Worm (Caenorhabditis elegans): Measurements from ENCODE around the gene str-92.
A peak's percentile ranks its signal among the peaks of the same experiment; 100 is the strongest.

str-92 gene

DNA sequence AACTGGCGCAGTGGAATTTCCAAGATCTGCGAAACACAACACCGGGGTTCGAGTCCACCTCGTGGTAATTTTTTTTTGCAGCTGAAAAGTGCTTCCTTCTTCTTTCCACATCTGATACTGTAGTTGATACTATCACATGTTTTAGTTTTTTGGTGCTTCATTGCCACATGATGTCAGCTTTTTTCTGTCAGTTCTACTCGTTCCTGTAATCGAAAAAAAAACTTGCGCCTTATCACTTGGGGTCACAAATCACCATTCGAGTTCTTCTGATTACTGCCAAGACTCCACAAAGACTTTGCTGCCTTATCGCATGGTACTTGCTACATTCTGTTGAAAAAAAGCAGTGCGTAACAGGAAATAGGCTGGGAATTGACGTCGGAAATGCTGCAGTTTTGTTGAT, 45.3 kb upstream of the str-92 start:
- TF ChIP-seq nhr-20 (tag; optimal IDR thresholded peaks at IDR 0.05) = peak; percentile 45
- TF ChIP-seq lin-13 (GFP tag; optimal IDR thresholded peaks at IDR 0.05) = no peak
- TF ChIP-seq sox-4 (tag; optimal IDR thresholded peaks at IDR 0.05) = no peak
- TF ChIP-seq sptf-1 (tag; optimal IDR thresholded peaks at IDR 0.05) = no peak
- TF ChIP-seq nhr-90 (tag; optimal IDR thresholded peaks at IDR 0.05; ENCODE audit: poor library complexity) = peak; percentile 5
- TF ChIP-seq lin-35 (GFP tag; optimal IDR thresholded peaks at IDR 0.05) = peak in 1 of 2 experiments; percentile 46
- TF ChIP-seq nhr-19 (GFP tag; conservative IDR thresholded peaks at IDR 0.05) = peak; percentile 18; the same call in 1 of the 2 replicates
- peak; percentile 50 for TF ChIP-seq jun-1 (tag; optimal IDR thresholded peaks at IDR 0.05)
- TF ChIP-seq lsy-2 (tag; optimal IDR thresholded peaks at IDR 0.05) = peak in 1 of 2 experiments; percentile 0
- peak; percentile 98 for TF ChIP-seq elt-2 (tag; optimal IDR thresholded peaks at IDR 0.05)
- TF ChIP-seq pqm-1 (tag; optimal IDR thresholded peaks at IDR 0.05) = peak; percentile 95
- TF ChIP-seq isw-1 (GFP tag; IDR thresholded peaks at IDR 0.05) = no peak

DNA sequence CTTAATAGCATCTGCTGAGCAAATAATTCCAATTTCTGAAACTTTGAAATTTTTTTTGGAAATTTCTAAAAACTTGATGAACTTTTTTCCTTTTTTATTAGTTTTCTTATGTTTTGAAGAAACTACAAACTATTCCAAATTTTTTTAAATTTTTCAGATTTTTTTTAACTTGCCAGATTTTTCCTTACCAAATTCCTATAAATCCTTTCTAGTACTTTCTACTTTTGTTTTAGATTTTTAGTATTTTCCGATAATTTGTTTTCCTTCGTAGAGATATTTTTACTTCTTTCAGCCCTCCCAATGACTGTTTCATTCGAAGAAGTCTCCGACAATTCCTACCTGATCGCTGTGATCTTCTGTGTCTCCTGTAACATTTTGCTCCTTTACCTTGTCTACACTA, 42.2 kb upstream of the str-92 start, which contains the start of gene str-77:
Gene str-77, plus strand, starts transcription at position 301 of the 400 bp plus-strand sequence.
- no peak for TF ChIP-seq nhr-237 (tag; optimal IDR thresholded peaks at IDR 0.05)

DNA sequence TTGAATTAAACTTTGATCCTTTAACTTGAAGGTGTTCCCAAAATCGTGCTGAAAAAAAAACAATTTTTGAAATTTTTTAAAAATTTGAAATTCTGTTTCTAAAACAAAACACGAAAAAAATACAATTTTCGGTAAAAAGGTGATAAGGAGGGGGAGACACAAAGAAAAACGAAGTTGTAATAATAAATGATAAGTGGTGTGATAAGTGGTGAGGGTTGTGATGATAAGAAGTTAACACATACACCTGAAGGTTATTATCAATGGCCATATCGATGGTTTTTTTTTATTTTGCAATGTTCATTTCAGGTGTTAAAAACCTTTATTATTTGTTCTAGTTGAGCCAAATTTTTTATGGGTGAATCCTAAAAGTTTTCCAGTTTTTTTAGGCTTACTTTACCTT, 37.9 kb upstream of the str-92 start, which contains the start of gene twk-33:
Gene twk-33, minus strand, starts transcription at position 48 of the 400 bp plus-strand sequence.
- peak; percentile 40 for TF ChIP-seq tlp-1 (tag; optimal IDR thresholded peaks at IDR 0.05)
- peak; percentile 49 for TF ChIP-seq jun-1 (tag; optimal IDR thresholded peaks at IDR 0.05)
- TF ChIP-seq isw-1 (GFP tag; IDR thresholded peaks at IDR 0.05) = no peak
- peak; percentile 95 for TF ChIP-seq pqm-1 (tag; optimal IDR thresholded peaks at IDR 0.05)
- peak in 1 of 6 experiments; percentile 63 for TF ChIP-seq elt-3 (tag; optimal IDR thresholded peaks at IDR 0.05)
- TF ChIP-seq elt-2 (tag; optimal IDR thresholded peaks at IDR 0.05) = peak; percentile 96
- no peak for TF ChIP-seq nhr-20 (tag; optimal IDR thresholded peaks at IDR 0.05)
- TF ChIP-seq nhr-71 (tag; optimal IDR thresholded peaks at IDR 0.05) = no peak
- no peak for TF ChIP-seq egl-27 (tag; optimal IDR thresholded peaks at IDR 0.05)

DNA sequence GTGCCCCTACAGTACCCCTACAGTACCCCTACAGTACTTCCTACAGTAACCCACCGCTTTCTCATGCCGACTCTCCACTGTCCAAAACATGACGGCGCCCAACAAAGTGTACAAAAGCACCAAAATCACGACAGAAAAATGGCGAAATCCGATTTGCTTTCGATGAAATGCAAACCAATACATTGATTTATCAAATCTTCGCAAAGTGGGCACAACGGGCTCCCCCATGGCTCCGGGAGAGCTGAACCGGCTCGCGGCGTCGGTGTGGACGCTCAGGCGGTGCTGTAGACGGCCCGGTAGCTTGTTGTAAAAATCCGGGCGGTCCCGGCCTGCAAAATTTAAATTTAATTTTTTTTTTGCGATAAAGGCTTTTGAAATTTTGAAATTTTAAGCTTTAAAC, 35.9 kb upstream of the str-92 start:
- no peak for TF ChIP-seq C04F5.9 (tag; optimal IDR thresholded peaks at IDR 0.05)
- TF ChIP-seq lin-39 (tag; optimal IDR thresholded peaks at IDR 0.05) = no peak
- TF ChIP-seq ceh-88 (GFP tag; IDR thresholded peaks at IDR 0.05) = no peak
- TF ChIP-seq swsn-7 (tag; optimal IDR thresholded peaks at IDR 0.05) = no peak
- no peak for TF ChIP-seq xbp-1 (tag; optimal IDR thresholded peaks at IDR 0.05)
- no peak for TF ChIP-seq elt-2 (tag; optimal IDR thresholded peaks at IDR 0.05)
- TF ChIP-seq ceh-82 (tag; optimal IDR thresholded peaks at IDR 0.05) = no peak
- TF ChIP-seq nhr-19 (GFP tag; conservative IDR thresholded peaks at IDR 0.05) = no peak
- no peak for TF ChIP-seq lin-14 (GFP tag; optimal IDR thresholded peaks at IDR 0.05)
- TF ChIP-seq nhr-90 (tag; optimal IDR thresholded peaks at IDR 0.05; ENCODE audit: poor library complexity) = no peak
- no peak for TF ChIP-seq snpc-4 (tag; optimal IDR thresholded peaks at IDR 0.05)
- TF ChIP-seq lir-3 (tag; optimal IDR thresholded peaks at IDR 0.05; ENCODE audit: poor library complexity) = no peak
- no peak for TF ChIP-seq tlp-1 (tag; optimal IDR thresholded peaks at IDR 0.05)
- no peak for TF ChIP-seq skn-1 (tag; optimal IDR thresholded peaks at IDR 0.05)
- no peak for TF ChIP-seq unc-98 (GFP tag; IDR thresholded peaks at IDR 0.05)
- no peak for TF ChIP-seq zip-4 (GFP tag; optimal IDR thresholded peaks at IDR 0.05)

DNA sequence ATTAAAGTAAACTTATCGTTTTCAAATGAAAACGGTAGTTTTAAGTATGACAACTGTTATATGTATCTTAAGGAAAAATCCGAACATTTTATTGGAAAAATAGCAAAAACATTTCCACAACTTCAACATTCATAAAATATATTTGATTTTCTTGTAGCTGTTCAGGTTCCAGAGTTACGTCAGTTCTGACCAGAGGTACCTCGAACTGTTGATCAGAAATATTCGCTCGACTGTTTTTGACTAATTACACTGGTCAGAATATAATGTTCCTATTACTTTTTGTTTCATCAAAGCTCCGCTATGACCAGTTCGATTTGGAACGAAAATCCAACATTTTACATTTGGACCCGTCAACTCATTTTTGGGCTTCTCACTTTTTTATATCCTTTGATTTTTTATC, 30.6 kb upstream of the str-92 start, which contains the start of gene srh-31:
Gene srh-31, plus strand, starts transcription at position 301 of the 400 bp plus-strand sequence.
- no peak for TF ChIP-seq tbx-2 (tag; optimal IDR thresholded peaks at IDR 0.05)
- no peak for TF ChIP-seq mep-1 (tag; optimal IDR thresholded peaks at IDR 0.05)
- no peak for TF ChIP-seq nhr-11 (tag; optimal IDR thresholded peaks at IDR 0.05)
- no peak for TF ChIP-seq nhr-77 (tag; optimal IDR thresholded peaks at IDR 0.05)
- no peak for TF ChIP-seq C04F5.9 (tag; optimal IDR thresholded peaks at IDR 0.05)
- TF ChIP-seq tlp-1 (tag; optimal IDR thresholded peaks at IDR 0.05) = no peak
- no peak for TF ChIP-seq fkh-10 (GFP tag; optimal IDR thresholded peaks at IDR 0.05)
- TF ChIP-seq nhr-19 (GFP tag; conservative IDR thresholded peaks at IDR 0.05) = no peak
- TF ChIP-seq ceh-90 (tag; optimal IDR thresholded peaks at IDR 0.05) = no peak
- TF ChIP-seq nhr-12 (tag; optimal IDR thresholded peaks at IDR 0.05) = no peak
- no peak for TF ChIP-seq nhr-90 (tag; optimal IDR thresholded peaks at IDR 0.05; ENCODE audit: poor library complexity)
- no peak for TF ChIP-seq sup-37 (GFP tag; optimal IDR thresholded peaks at IDR 0.05)
- no peak for TF ChIP-seq ztf-11 (tag; optimal IDR thresholded peaks at IDR 0.05)
- no peak for TF ChIP-seq lin-15B (tag; optimal IDR thresholded peaks at IDR 0.05)
- no peak for TF ChIP-seq egl-27 (tag; optimal IDR thresholded peaks at IDR 0.05)
- no peak for TF ChIP-seq zag-1 (tag; optimal IDR thresholded peaks at IDR 0.05)
- no peak for TF ChIP-seq lir-3 (tag; optimal IDR thresholded peaks at IDR 0.05; ENCODE audit: poor library complexity)
- no peak for TF ChIP-seq hpl-2 (GFP tag; optimal IDR thresholded peaks at IDR 0.05)
- TF ChIP-seq elt-3 (tag; optimal IDR thresholded peaks at IDR 0.05) = no peak
